Worm (Caenorhabditis elegans) whole organism, mixed stage, embryonic: Measurements from ENCODE around the gene F19G12.1.

Experiments used
- blmp-1 ChIP-seq: fragments of 150-350 bp; optimal IDR thresholded peaks from 2 replicates; lab custom pipeline; 2014; ENCODE audit warnings: missing biosample characterization, missing genetic modification characterization
- ceh-39 ChIP-seq: fragments of 150-350 bp; optimal IDR thresholded peaks from 2 replicates; lab custom pipeline; 2014; ENCODE audit warnings: missing biosample characterization, missing genetic modification characterization
- ceh-43 ChIP-seq: fragments of 200-800 bp; sonication (Bioruptor generic); optimal IDR thresholded peaks from 2 replicates; lab custom pipeline; 2018; ENCODE audit warnings: mild to moderate bottlenecking, missing genetic modification characterization, moderate library complexity, missing compliant biosample characterization
- hlh-1 ChIP-seq: fragments of 150-350 bp; optimal IDR thresholded peaks from 2 replicates; lab custom pipeline; 2014; ENCODE audit warnings: missing biosample characterization, missing genetic modification reagents, missing genetic modification characterization
- lsy-2 ChIP-seq: fragments of 150-350 bp; optimal IDR thresholded peaks from 2 replicates; lab custom pipeline; 2014; ENCODE audit warnings: missing biosample characterization, missing genetic modification characterization
- nhr-237 ChIP-seq: fragments of 150-350 bp; optimal IDR thresholded peaks from 2 replicates; lab custom pipeline; 2014; ENCODE audit warnings: missing biosample characterization, missing genetic modification characterization
- nhr-28 ChIP-seq: fragments of 150-350 bp; optimal IDR thresholded peaks from 2 replicates; lab custom pipeline; 2014; ENCODE audit warnings: missing biosample characterization, missing genetic modification characterization
- snpc-4 ChIP-seq: fragments of 150-350 bp; optimal IDR thresholded peaks from 2 replicates; lab custom pipeline; 2014; ENCODE audit warnings: missing biosample characterization, missing genetic modification characterization
- sptf-1 ChIP-seq: sonication (generic microtip); optimal IDR thresholded peaks from 2 replicates; lab custom pipeline; 2017; ENCODE audit warnings: mild to moderate bottlenecking, missing genetic modification characterization, moderate library complexity, missing compliant biosample characterization
- unc-39 ChIP-seq: fragments of 150-350 bp; optimal IDR thresholded peaks from 2 replicates; lab custom pipeline; 2014; ENCODE audit warnings: missing biosample characterization, missing genetic modification characterization
- unc-62 ChIP-seq: fragments of 150-350 bp; optimal IDR thresholded peaks from 2 replicates; lab custom pipeline; 2014; ENCODE audit warnings: missing biosample characterization, missing genetic modification reagents, missing genetic modification characterization
- zip-8 ChIP-seq: fragments of 150-350 bp; optimal IDR thresholded peaks from 2 replicates; lab custom pipeline; 2014; ENCODE audit warnings: missing biosample characterization, missing genetic modification characterization

ce11 chrX:1479190-1479589 is 48.4 kb downstream of the F19G12.1 start, which contains the start of gene acly-1:
- TF ChIP-seq nhr-237 (tag; lab: Kevin White, UChicago) = no peak
- TF ChIP-seq lsy-2 (tag; lab: Kevin White, UChicago) = no peak
- no peak for TF ChIP-seq nhr-28
- TF ChIP-seq blmp-1 (tag; lab: Kevin White, UChicago) = no peak
- no peak for TF ChIP-seq sptf-1
- TF ChIP-seq ceh-39 (tag; lab: Kevin White, UChicago) = no peak
- no peak for TF ChIP-seq hlh-1 (tag; lab: Kevin White, UChicago)
- no peak for TF ChIP-seq snpc-4 (tag; lab: Kevin White, UChicago)
- TF ChIP-seq zip-8 = no peak
- no peak for TF ChIP-seq unc-39 (tag; lab: Kevin White, UChicago)
- TF ChIP-seq ceh-43 = no peak
- TF ChIP-seq unc-62 (GFP tag; lab: Kevin White, UChicago) = no peak
